Fruit fly (Drosophila melanogaster) whole organism, embryonic: ENCODE results near the gene CG42815.

Experiments used
- CG11456 ChIP-seq: fragments of 200-800 bp; sonication (Bioruptor generic); IDR thresholded peaks from 3 replicates; pipeline ENCODE4 v1.3.6; 2022; ENCODE audit warnings: missing biosample characterization, missing genetic modification characterization
- Ets65A ChIP-seq: fragments of 200-800 bp; sonication (Bioruptor generic); peaks from one replicate; lab custom pipeline; 2016; ENCODE audit warnings: missing biosample characterization, missing genetic modification characterization
- MESR4 ChIP-seq: fragments of 200-800 bp; sonication (Bioruptor generic); optimal IDR thresholded peaks from 2 replicates; lab custom pipeline; 2018; ENCODE audit warnings: missing biosample characterization, mild to moderate bottlenecking, missing genetic modification characterization, moderate library complexity
- ap ChIP-seq: fragments of 200-800 bp; sonication (Bioruptor generic); IDR thresholded peaks from 2 replicates; pipeline ENCODE4 v1.3.6; 2022; ENCODE audit warnings: missing biosample characterization, missing genetic modification characterization
- odd ChIP-seq: fragments of 200-800 bp; sonication (Bioruptor generic); optimal IDR thresholded peaks from 2 replicates; lab custom pipeline; 2017; ENCODE audit warnings: missing biosample characterization, mild to moderate bottlenecking, missing genetic modification characterization

DNA sequence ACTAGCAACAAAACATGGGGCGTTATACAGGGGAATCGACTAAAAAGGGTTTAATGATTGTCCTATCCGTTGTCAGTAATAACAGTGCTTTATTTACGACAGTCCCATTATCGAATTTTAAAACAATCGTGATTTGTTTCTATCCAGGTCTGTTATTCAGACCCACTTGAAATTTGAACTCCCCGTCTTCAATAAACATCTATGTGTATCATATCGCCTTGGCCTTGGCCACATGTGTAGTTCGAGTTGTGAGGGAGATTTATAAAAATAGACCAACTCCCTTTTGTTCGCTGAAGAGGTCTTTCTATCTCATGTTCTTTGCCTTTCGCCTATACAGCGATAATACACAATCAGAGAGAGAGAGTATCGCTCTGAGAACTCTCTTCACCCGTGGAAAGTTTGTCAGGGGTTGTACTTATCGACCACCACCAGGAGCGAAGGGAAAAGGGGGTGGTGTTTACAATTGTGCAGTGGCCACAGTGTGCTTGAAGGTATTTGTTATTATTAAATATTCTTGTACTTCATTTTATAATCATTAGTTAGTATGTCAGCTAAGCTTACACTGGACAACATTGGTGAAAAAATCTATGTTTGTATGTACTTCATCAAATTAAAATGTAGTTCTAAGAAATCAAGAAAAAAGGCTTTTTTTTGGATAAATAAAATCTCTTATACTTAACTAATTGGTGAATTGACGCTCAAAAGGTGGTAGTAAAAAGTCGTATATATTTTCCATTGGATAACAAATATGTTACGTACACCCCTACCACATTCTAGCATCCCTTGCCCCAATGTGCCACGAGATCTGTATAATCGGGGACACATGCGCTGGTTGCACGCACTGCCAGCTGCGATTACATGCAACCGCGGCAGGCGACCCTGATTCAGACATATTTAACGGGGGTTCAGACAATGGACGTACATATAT lies 33.9 kb downstream of the CG42815 start:
- TF ChIP-seq ap (GFP tag; lab: Robert Waterston, UW), result peak; percentile 47; the same call in 1 of the 2 replicates
- TF ChIP-seq MESR4 (GFP tag; lab: Kevin White, UChicago), result no peak
- no peak for TF ChIP-seq CG11456 (GFP tag; lab: Robert Waterston, UW)
- TF ChIP-seq Ets65A (GFP tag; lab: Kevin White, UChicago), result peak; percentile 75
- peak; percentile 71 for TF ChIP-seq odd (GFP tag; lab: Kevin White, UChicago)
